Worm (Caenorhabditis elegans): ENCODE results near the gene ubc-18.

- TF ChIP-seq nhr-28 (tag; optimal IDR thresholded peaks at IDR 0.05) (no peak), nhr-20 (tag; optimal IDR thresholded peaks at IDR 0.05) (no peak), nhr-84 (tag; optimal IDR thresholded peaks at IDR 0.05) (no peak), unc-62 (GFP tag; optimal IDR thresholded peaks at IDR 0.05) (no peak), ceh-63 (GFP tag; optimal IDR thresholded peaks at IDR 0.05) (no peak), lin-13 (GFP tag; optimal IDR thresholded peaks at IDR 0.05) (no peak), fkh-10 (GFP tag; optimal IDR thresholded peaks at IDR 0.05) (no peak), tbx-2 (tag; optimal IDR thresholded peaks at IDR 0.05) (no peak), hlh-4 (tag; optimal IDR thresholded peaks at IDR 0.05) (no peak), elt-3 (tag; optimal IDR thresholded peaks at IDR 0.05) (no peak), vab-15 (tag; optimal IDR thresholded peaks at IDR 0.05) (no peak), skn-1 (tag; optimal IDR thresholded peaks at IDR 0.05) (no peak)
These were observed 4.2 kb downstream of the ubc-18 start, which contains the start of gene R01H2.4 for ce11 chrIII:7064185-7064584.
